Worm (Caenorhabditis elegans): ENCODE measurements around the gene smoc-1.

- TF ChIP-seq ztf-29 (GFP tag; IDR thresholded peaks at IDR 0.05) (no peak), klf-2 (GFP tag; conservative IDR thresholded peaks at IDR 0.05) (no peak), med-1 (GFP tag; optimal IDR thresholded peaks at IDR 0.05; ENCODE audit: insufficient read depth) (no peak), tab-1 (GFP tag; IDR thresholded peaks at IDR 0.05) (no peak), ref-1 (GFP tag; conservative IDR thresholded peaks at IDR 0.05) (no peak)
Measured at ce11 chrV:11715797-11716196, 41.7 kb upstream of the smoc-1 start, which contains the start of gene tre-3.

All from whole organism, midembryonic.